Worm (Caenorhabditis elegans) whole organism, L1 larva: ENCODE data around the gene nlp-20.
A peak's percentile ranks its signal among the peaks of the same experiment; 100 is the strongest.

ENCODE experiments used
- aly-2 ChIP-seq: fragments of 150-350 bp; optimal IDR thresholded peaks from 2 replicates; lab custom pipeline; 2014; ENCODE audit warnings: missing biosample characterization, missing genetic modification characterization
- ama-1 ChIP-seq: fragments of 150-350 bp; optimal IDR thresholded peaks from 2 replicates; lab custom pipeline; 2014
- ceh-8 ChIP-seq: fragments of 200-800 bp; sonication (Bioruptor generic); optimal IDR thresholded peaks from 2 replicates; lab custom pipeline; 2018; ENCODE audit warnings: mild to moderate bottlenecking, missing genetic modification characterization, moderate library complexity, missing compliant biosample characterization
- ces-1 ChIP-seq: fragments of 150-350 bp; optimal IDR thresholded peaks from 2 replicates; lab custom pipeline; 2014; ENCODE audit warnings: missing biosample characterization, missing genetic modification reagents, missing genetic modification characterization
- fos-1 ChIP-seq: fragments of 150-350 bp; optimal IDR thresholded peaks from 2 replicates; lab custom pipeline; 2014; ENCODE audit warnings: missing biosample characterization, missing genetic modification characterization
- hlh-17 ChIP-seq: fragments of 200-800 bp; sonication (Bioruptor generic); optimal IDR thresholded peaks from 2 replicates; lab custom pipeline; 2018; ENCODE audit warnings: missing genetic modification characterization, mild to moderate bottlenecking, missing compliant biosample characterization, moderate library complexity, borderline replicate concordance
- nhr-237 ChIP-seq: fragments of 150-350 bp; optimal IDR thresholded peaks from 2 replicates; lab custom pipeline; 2014; ENCODE audit warnings: missing biosample characterization, missing genetic modification characterization
- sptf-1 ChIP-seq: fragments of 150-350 bp; optimal IDR thresholded peaks from 2 replicates; lab custom pipeline; 2014; ENCODE audit warnings: missing biosample characterization, missing genetic modification characterization
- tbx-2 ChIP-seq: sonication (generic microtip); optimal IDR thresholded peaks from 2 replicates; lab custom pipeline; 2016; ENCODE audit warnings: missing genetic modification characterization, missing compliant biosample characterization

DNA sequence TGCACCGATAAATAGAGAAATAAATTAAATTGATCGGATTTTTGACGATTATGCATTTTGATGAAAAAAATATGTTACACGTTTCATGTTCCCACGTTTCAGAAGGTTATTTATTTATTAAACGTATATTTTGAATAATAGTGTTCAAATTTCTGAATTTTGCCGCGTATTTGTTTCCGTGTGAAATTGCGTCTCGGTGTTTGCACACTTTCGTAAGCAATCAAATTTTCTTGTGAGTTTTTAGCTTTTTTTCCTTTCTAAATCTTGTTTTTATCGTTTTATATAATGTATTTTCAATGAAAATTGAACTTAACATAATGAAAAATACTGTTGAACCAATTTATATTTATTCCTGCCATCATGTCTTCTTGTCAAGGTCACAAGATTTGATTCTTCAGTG is 10.3 kb downstream of the nlp-20 start, which contains the start of gene F45E4.6:
- TF ChIP-seq fos-1 (tag; lab: Kevin White, UChicago) (no peak), aly-2 (tag; lab: Kevin White, UChicago) (no peak), ama-1 (lab: Kevin White, UChicago) (no peak), ces-1 (GFP tag; lab: Kevin White, UChicago) (no peak), sptf-1 (tag; lab: Kevin White, UChicago) (no peak), ceh-8 (GFP tag; lab: Kevin White, UChicago) (no peak), tbx-2 (peak; percentile 38), nhr-237 (tag; lab: Kevin White, UChicago) (no peak), hlh-17 (GFP tag; lab: Kevin White, UChicago) (no peak)
